Fruit fly (Drosophila melanogaster) whole organism, embryonic: ENCODE data around the gene Ufl1.
A peak's percentile ranks its signal among the peaks of the same experiment; 100 is the strongest.

Source experiments
- Blimp-1 ChIP-seq: fragments of 200-800 bp; sonication (Bioruptor generic); optimal IDR thresholded peaks from 3 replicates; lab custom pipeline; 2018; ENCODE audit warnings: missing biosample characterization, missing genetic modification characterization, mild to moderate bottlenecking, moderate library complexity, missing genetic modification reagents
- BtbVII ChIP-seq: fragments of 200-800 bp; sonication (Bioruptor generic); optimal IDR thresholded peaks from 3 replicates; lab custom pipeline; 2017; ENCODE audit warnings: missing biosample characterization, mild to moderate bottlenecking, missing genetic modification characterization
- CG10147 ChIP-seq: fragments of 200-800 bp; sonication (Bioruptor generic); optimal IDR thresholded peaks from 2 replicates; lab custom pipeline; 2019; ENCODE audit warnings: missing biosample characterization, mild to moderate bottlenecking, missing genetic modification characterization, moderate library complexity
- CG10209 ChIP-seq: fragments of 200-800 bp; sonication (Bioruptor generic); optimal IDR thresholded peaks from 3 replicates; lab custom pipeline; 2017; ENCODE audit warnings: missing biosample characterization, mild to moderate bottlenecking, missing genetic modification characterization, missing genetic modification reagents
- CG10366 ChIP-seq: fragments of 200-800 bp; sonication (Bioruptor generic); IDR thresholded peaks from 2 replicates; pipeline ENCODE4 v1.3.6; 2022; ENCODE audit warnings: missing biosample characterization, missing genetic modification characterization
- CG12104 ChIP-seq: fragments of 200-800 bp; sonication (Bioruptor generic); optimal IDR thresholded peaks from 3 replicates; lab custom pipeline; 2016; ENCODE audit warnings: missing biosample characterization, missing genetic modification characterization
- CG12942 ChIP-seq: fragments of 200-800 bp; sonication (Bioruptor generic); optimal IDR thresholded peaks from 3 replicates; lab custom pipeline; 2016; ENCODE audit warnings: missing biosample characterization, missing genetic modification characterization
- CG13287 ChIP-seq: fragments of 200-800 bp; sonication (Bioruptor generic); IDR thresholded peaks from 2 replicates; pipeline ENCODE4 v1.3.6; 2022; ENCODE audit warnings: missing biosample characterization, missing genetic modification characterization; ENCODE audit not compliant: partially characterized antibody
- CG18011 ChIP-seq: fragments of 200-800 bp; sonication (Bioruptor generic); optimal IDR thresholded peaks from 2 replicates; lab custom pipeline; 2017; ENCODE audit warnings: missing biosample characterization, missing genetic modification characterization, mild to moderate bottlenecking, moderate library complexity, missing genotype
- CG18599 ChIP-seq: fragments of 200-800 bp; sonication (Bioruptor generic); optimal IDR thresholded peaks from 3 replicates; lab custom pipeline; 2017; ENCODE audit warnings: missing biosample characterization, missing genetic modification characterization, mild to moderate bottlenecking, moderate library complexity, missing genetic modification reagents
- CG2120 ChIP-seq: fragments of 200-800 bp; sonication (Bioruptor generic); optimal IDR thresholded peaks from 3 replicates; lab custom pipeline; 2016; ENCODE audit warnings: missing biosample characterization, missing genetic modification characterization
- CG31365 ChIP-seq: fragments of 200-800 bp; sonication (Bioruptor generic); optimal IDR thresholded peaks from 2 replicates; lab custom pipeline; 2018; ENCODE audit warnings: missing biosample characterization, mild to moderate bottlenecking, missing genetic modification characterization
- CG32772 ChIP-seq: fragments of 200-800 bp; sonication (Bioruptor generic); IDR thresholded peaks from 2 replicates; pipeline ENCODE4 v1.3.6; 2022; ENCODE audit warnings: missing biosample characterization, missing genetic modification characterization
- CG3726 ChIP-seq: fragments of 200-800 bp; sonication (Bioruptor generic); IDR thresholded peaks from 3 replicates; pipeline ENCODE4, ENCODE4 v1.3.6; 2022; ENCODE audit warnings: missing biosample characterization, missing genetic modification characterization
- CG3838 ChIP-seq: fragments of 200-800 bp; sonication (Bioruptor generic); optimal IDR thresholded peaks from 3 replicates; lab custom pipeline; 2016; ENCODE audit warnings: missing biosample characterization, missing genetic modification characterization
- CG5245 ChIP-seq: fragments of 200-800 bp; sonication (Bioruptor generic); optimal IDR thresholded peaks from 3 replicates; lab custom pipeline; 2016; ENCODE audit warnings: missing biosample characterization, missing genetic modification characterization
- E2f2 ChIP-seq: fragments of 200-800 bp; sonication (Bioruptor generic); IDR thresholded peaks from 2 replicates; pipeline ENCODE4 v1.3.6; 2022; ENCODE audit warnings: missing biosample characterization, missing genetic modification characterization
- Eip74EF ChIP-seq, 2 experiments: fragments of 200-800 bp in 1 of 2; fragments of >200 bp in 1 of 2; sonication (Bioruptor generic) in 1 of 2; optimal IDR thresholded peaks; 2 replicates each; lab custom pipeline; 2017 to 2019; ENCODE audit warnings: missing biosample characterization in 2 of 2, missing genetic modification characterization in 2 of 2, mild to moderate bottlenecking in 1 of 2, moderate library complexity in 1 of 2
- Ets65A ChIP-seq: fragments of 200-800 bp; sonication (Bioruptor generic); peaks from one replicate; lab custom pipeline; 2016; ENCODE audit warnings: missing biosample characterization, missing genetic modification characterization
- Hand ChIP-seq: fragments of 200-800 bp; sonication (Bioruptor generic); optimal IDR thresholded peaks from 2 replicates; lab custom pipeline; 2017; ENCODE audit warnings: mild to moderate bottlenecking, missing biosample characterization, missing genetic modification reagents, missing genetic modification characterization
- HmgD ChIP-seq: fragments of 200-800 bp; sonication (Bioruptor generic); optimal IDR thresholded peaks from 3 replicates; lab custom pipeline; 2016; ENCODE audit warnings: missing biosample characterization, missing genetic modification characterization
- NC2α ChIP-seq: fragments of 200-800 bp; sonication (Bioruptor generic); optimal IDR thresholded peaks from 2 replicates; lab custom pipeline; 2016; ENCODE audit warnings: missing biosample characterization, missing genetic modification characterization
- NK7.1 ChIP-seq: fragments of 200-800 bp; sonication (Bioruptor generic); optimal IDR thresholded peaks from 3 replicates; lab custom pipeline; 2016; ENCODE audit warnings: missing biosample characterization, missing genetic modification characterization
- Nf-YC ChIP-seq: fragments of 200-800 bp; optimal IDR thresholded peaks from 3 replicates; lab custom pipeline; 2019; ENCODE audit warnings: missing biosample characterization, mild to moderate bottlenecking, missing genetic modification characterization, moderate library complexity
- Oaz ChIP-seq: fragments of 200-800 bp; sonication (Bioruptor generic); IDR thresholded peaks from 2 replicates; pipeline ENCODE4 v1.3.6; 2022; ENCODE audit warnings: missing biosample characterization, missing genetic modification characterization
- Poxn ChIP-seq: fragments of 200-800 bp; sonication (Bioruptor generic); IDR thresholded peaks from 2 replicates; pipeline ENCODE4 v1.3.6; 2022; ENCODE audit warnings: missing biosample characterization, missing genetic modification characterization
- Sin3A ChIP-seq: fragments of >200 bp; optimal IDR thresholded peaks from 2 replicates; lab custom pipeline; 2018
- Sry-β ChIP-seq: fragments of 200-800 bp; sonication (Bioruptor generic); optimal IDR thresholded peaks from 2 replicates; lab custom pipeline; 2018; ENCODE audit warnings: missing biosample characterization, mild to moderate bottlenecking, missing genetic modification characterization, moderate library complexity
- ash1 ChIP-seq: fragments of 200-800 bp; sonication (Bioruptor generic); optimal IDR thresholded peaks from 2 replicates; lab custom pipeline; 2018; ENCODE audit warnings: missing biosample characterization, mild to moderate bottlenecking, missing genetic modification characterization
- bab2 ChIP-seq: fragments of 200-800 bp; sonication (Bioruptor generic); optimal IDR thresholded peaks from 2 replicates; lab custom pipeline; 2016; ENCODE audit warnings: missing biosample characterization, missing genetic modification characterization
- danr ChIP-seq: fragments of 200-800 bp; sonication (Bioruptor generic); IDR thresholded peaks from 2 replicates; pipeline ENCODE4 v1.3.6; 2022; ENCODE audit warnings: missing biosample characterization, missing genetic modification characterization
- ewg ChIP-seq: fragments of 200-800 bp; sonication (Bioruptor generic); optimal IDR thresholded peaks from 3 replicates; lab custom pipeline; 2017; ENCODE audit warnings: mild to moderate bottlenecking, missing biosample characterization, missing genetic modification reagents, missing genetic modification characterization
- fd102C ChIP-seq: fragments of 200-800 bp; sonication (Bioruptor generic); optimal IDR thresholded peaks from 2 replicates; lab custom pipeline; 2018; ENCODE audit warnings: missing biosample characterization, mild to moderate bottlenecking, missing genetic modification characterization, moderate library complexity
- fd3F ChIP-seq: fragments of 200-800 bp; sonication (Bioruptor generic); optimal IDR thresholded peaks from 2 replicates; lab custom pipeline; 2018; ENCODE audit warnings: missing biosample characterization, mild to moderate bottlenecking, missing genetic modification characterization, moderate library complexity
- gfzf ChIP-seq: fragments of 200-800 bp; sonication (Bioruptor generic); optimal IDR thresholded peaks from 2 replicates; lab custom pipeline; 2016; ENCODE audit warnings: missing biosample characterization, mild to moderate bottlenecking, missing genetic modification characterization, moderate library complexity
- gsb-n ChIP-seq: fragments of 200-800 bp; sonication (Bioruptor generic); optimal IDR thresholded peaks from 3 replicates; lab custom pipeline; 2018; ENCODE audit warnings: missing biosample characterization, mild to moderate bottlenecking, missing genetic modification characterization
- h ChIP-seq: fragments of >200 bp; optimal IDR thresholded peaks from 2 replicates; lab custom pipeline; 2017
- hb ChIP-seq: fragments of 200-800 bp; sonication (Bioruptor generic); IDR thresholded peaks from 3 replicates; pipeline ENCODE4 v1.3.6; 2022; ENCODE audit warnings: missing biosample characterization, missing genetic modification characterization; ENCODE audit not compliant: partially characterized antibody
- jumu ChIP-seq: fragments of 200-800 bp; sonication (Bioruptor generic); optimal IDR thresholded peaks from 3 replicates; lab custom pipeline; 2016; ENCODE audit warnings: missing biosample characterization, missing genetic modification characterization
- ken ChIP-seq: fragments of 200-800 bp; sonication (Bioruptor generic); IDR thresholded peaks from 3 replicates; pipeline ENCODE4 v1.3.6; 2022; ENCODE audit warnings: missing biosample characterization, missing genetic modification characterization
- mld ChIP-seq: fragments of 200-800 bp; sonication (Bioruptor generic); IDR thresholded peaks from 3 replicates; pipeline ENCODE4 v1.3.6; 2022; ENCODE audit warnings: missing biosample characterization, missing genetic modification characterization; ENCODE audit not compliant: partially characterized antibody
- p53 ChIP-seq: fragments of 200-800 bp; sonication (Bioruptor generic); optimal IDR thresholded peaks from 2 replicates; lab custom pipeline; 2016; ENCODE audit warnings: missing biosample characterization, missing genetic modification characterization
- pfk ChIP-seq: fragments of 200-800 bp; sonication (Bioruptor generic); optimal IDR thresholded peaks from 2 replicates; lab custom pipeline; 2018; ENCODE audit warnings: missing biosample characterization, mild to moderate bottlenecking, missing genetic modification characterization, moderate library complexity
- psq ChIP-seq: fragments of 200-800 bp; sonication (Bioruptor generic); optimal IDR thresholded peaks from 2 replicates; lab custom pipeline; 2017; ENCODE audit warnings: missing biosample characterization, missing genetic modification characterization
- rib ChIP-seq: fragments of 200-800 bp; sonication (Bioruptor generic); IDR thresholded peaks from 2 replicates; pipeline ENCODE4 v1.3.6; 2022; ENCODE audit warnings: missing biosample characterization, missing genetic modification characterization
- sisA ChIP-seq: fragments of 200-800 bp; sonication (Bioruptor generic); IDR thresholded peaks from 2 replicates; pipeline ENCODE4 v1.3.6; 2022; ENCODE audit warnings: missing biosample characterization, missing genetic modification characterization
- vnd ChIP-seq: fragments of 200-800 bp; sonication (Bioruptor generic); IDR thresholded peaks from 3 replicates; pipeline ENCODE4 v1.3.6; 2022; ENCODE audit warnings: missing biosample characterization, missing genetic modification characterization; ENCODE audit not compliant: partially characterized antibody
- zfh1 ChIP-seq: fragments of 200-800 bp; sonication (Bioruptor generic); IDR thresholded peaks from 3 replicates; pipeline ENCODE4 v1.3.6; 2022; ENCODE audit warnings: missing biosample characterization, missing genetic modification characterization
- zfh2 ChIP-seq: fragments of 200-800 bp; sonication (Bioruptor generic); optimal IDR thresholded peaks from 2 replicates; lab custom pipeline; 2016; ENCODE audit warnings: missing biosample characterization, missing genetic modification characterization

Gene Ufl1

DNA sequence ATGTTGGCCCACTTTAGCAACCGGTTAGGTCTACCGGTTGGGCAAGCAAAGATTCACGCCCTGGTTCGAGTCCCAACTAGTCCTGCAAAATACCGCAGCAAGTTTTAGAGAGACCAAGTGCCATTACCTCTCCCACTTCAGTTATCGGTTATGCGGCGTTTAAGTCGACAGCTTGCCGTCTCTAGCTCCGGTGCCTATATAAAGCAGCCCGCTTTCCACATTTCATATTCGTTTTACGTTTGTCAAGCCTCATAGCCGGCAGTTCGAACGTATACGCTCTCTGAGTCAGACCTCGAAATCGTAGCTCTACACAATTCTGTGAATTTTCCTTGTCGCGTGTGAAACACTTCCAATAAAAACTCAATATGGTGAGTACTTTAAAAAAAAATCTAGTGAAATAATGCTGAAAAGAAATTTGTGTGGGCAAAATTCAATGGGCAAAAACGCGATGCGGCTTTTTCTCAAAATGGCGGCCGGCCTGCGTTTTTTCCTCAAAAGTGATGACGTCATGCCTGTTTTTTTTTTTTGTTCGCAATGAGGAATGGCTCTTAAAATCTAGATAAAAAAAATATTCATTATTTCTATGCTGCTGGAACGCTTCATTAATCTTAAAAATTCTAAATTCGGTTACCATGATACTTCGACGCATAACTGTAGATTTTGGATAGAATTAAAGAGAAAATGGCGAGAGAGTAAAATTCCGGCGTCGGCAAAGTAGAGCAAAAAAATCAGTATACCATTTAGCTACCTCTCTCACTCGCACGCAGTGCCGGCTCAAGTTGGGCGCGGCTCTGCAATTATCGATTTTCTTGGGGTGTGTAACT lies 12.3 kb upstream of the Ufl1 start, which contains the start of gene alphaTub84B (continued):
- TF ChIP-seq fd102C (GFP tag; lab: Kevin White, UChicago), result peak; percentile 69
- peak; percentile 33 for TF ChIP-seq E2f2 (GFP tag; lab: Robert Waterston, UW)
- TF ChIP-seq p53 (GFP tag; lab: Kevin White, UChicago), result peak; percentile 76
- TF ChIP-seq CG2120 (GFP tag; lab: Kevin White, UChicago), result peak; percentile 61
- peak; percentile 67 for TF ChIP-seq ash1 (GFP tag; lab: Kevin White, UChicago)
- peak; percentile 87 for TF ChIP-seq NC2α (GFP tag; lab: Kevin White, UChicago)
- no peak for TF ChIP-seq Sry-β (GFP tag; lab: Kevin White, UChicago)
- TF ChIP-seq zfh1 (GFP tag; lab: Robert Waterston, UW), result peak; percentile 78
- TF ChIP-seq CG10147 (GFP tag; lab: Kevin White, UChicago), result peak; percentile 61
- TF ChIP-seq sisA (GFP tag; lab: Robert Waterston, UW), result no peak
- peak; percentile 31 for TF ChIP-seq gsb-n
- TF ChIP-seq pfk, result peak; percentile 57
- TF ChIP-seq CG18011, result no peak
- TF ChIP-seq danr (GFP tag; lab: Robert Waterston, UW), result no peak
- TF ChIP-seq CG32772 (GFP tag; lab: Robert Waterston, UW), result peak; percentile 51; the same call in 1 of the 2 replicates
- TF ChIP-seq CG31365 (tag; lab: Kevin White, UChicago), result peak; percentile 33
- peak; percentile 48 for TF ChIP-seq bab2 (GFP tag; lab: Kevin White, UChicago)
- TF ChIP-seq zfh2 (GFP tag; lab: Kevin White, UChicago), result peak; percentile 34
- peak; percentile 72 for TF ChIP-seq HmgD (GFP tag; lab: Kevin White, UChicago)
- peak; percentile 97 for TF ChIP-seq gfzf
- TF ChIP-seq CG5245 (GFP tag; lab: Kevin White, UChicago), result peak; percentile 47
- no peak for TF ChIP-seq CG3726
- TF ChIP-seq BtbVII (GFP tag; lab: Kevin White, UChicago), result peak; percentile 91
- TF ChIP-seq CG18599 (GFP tag; lab: Kevin White, UChicago), result peak; percentile 56
- peak; percentile 48 for TF ChIP-seq Blimp-1 (GFP tag; lab: Kevin White, UChicago)
- TF ChIP-seq CG10366 (GFP tag; lab: Robert Waterston, UW), result no peak
- peak; percentile 39 for TF ChIP-seq Hand (GFP tag; lab: Kevin White, UChicago)
- TF ChIP-seq Eip74EF (GFP tag; optimal IDR thresholded peaks at IDR 0.05; lab: Kevin White, UChicago), result peak in 1 of 2 experiments; percentile 42
- TF ChIP-seq h (lab: Kevin White, UChicago), result no peak
- peak; percentile 70; the same call in 2 of the 3 replicates for TF ChIP-seq ken (GFP tag; lab: Robert Waterston, UW)
- no peak for TF ChIP-seq CG12104 (GFP tag; lab: Kevin White, UChicago)
- TF ChIP-seq Nf-YC (tag; lab: Kevin White, UChicago), result peak; percentile 43
- no peak for TF ChIP-seq fd3F
- TF ChIP-seq CG12942 (GFP tag; lab: Kevin White, UChicago), result peak; percentile 55
- peak; percentile 42 for TF ChIP-seq ewg (GFP tag; lab: Kevin White, UChicago)
- TF ChIP-seq vnd (GFP tag; lab: Robert Waterston, UW), result no peak
- no peak for TF ChIP-seq CG3838 (GFP tag; lab: Kevin White, UChicago)
- TF ChIP-seq rib (GFP tag; lab: Robert Waterston, UW), result peak; percentile 74
- no peak for TF ChIP-seq Poxn (GFP tag; lab: Robert Waterston, UW)
- TF ChIP-seq Oaz (GFP tag; lab: Robert Waterston, UW), result no peak
- TF ChIP-seq jumu (GFP tag; lab: Kevin White, UChicago), result peak; percentile 74
- peak; percentile 95 for TF ChIP-seq Ets65A (GFP tag; lab: Kevin White, UChicago)
- TF ChIP-seq Sin3A (lab: Kevin White, UChicago), result peak; percentile 24
- 0 out of 3 replicates have a peak, but pooled peaks have one; percentile 41 for TF ChIP-seq hb (GFP tag; lab: Robert Waterston, UW)
- peak; percentile 60 for TF ChIP-seq CG13287 (GFP tag; lab: Robert Waterston, UW)
- TF ChIP-seq mld (GFP tag; lab: Robert Waterston, UW), result no peak; the same call in 2 of the 3 replicates
- TF ChIP-seq psq (GFP tag; lab: Kevin White, UChicago), result peak; percentile 30
- peak; percentile 51 for TF ChIP-seq CG10209 (GFP tag; lab: Kevin White, UChicago)
- peak; percentile 55 for TF ChIP-seq NK7.1
